Worm (Caenorhabditis elegans) whole organism, late embryonic: Measurements from ENCODE around the gene rcq-5.

Experiments
- ceh-14 ChIP-seq: sonication (generic microtip); optimal IDR thresholded peaks from 2 replicates; lab custom pipeline; 2016; ENCODE audit warnings: missing genotype, missing genetic modification characterization, missing compliant biosample characterization
- dve-1 ChIP-seq: sonication (generic microtip); optimal IDR thresholded peaks from 2 replicates; lab custom pipeline; 2017; ENCODE audit warnings: antibody characterized with exemption, mild to moderate bottlenecking, missing genetic modification characterization, missing compliant biosample characterization
- ets-4 ChIP-seq: sonication (generic microtip); optimal IDR thresholded peaks from 2 replicates; lab custom pipeline; 2016; ENCODE audit warnings: missing genetic modification characterization, missing compliant biosample characterization
- fkh-6 ChIP-seq: sonication (generic microtip); optimal IDR thresholded peaks from 2 replicates; lab custom pipeline; 2016; ENCODE audit warnings: missing genetic modification characterization, missing compliant biosample characterization
- nfya-1 ChIP-seq: sonication (generic microtip); optimal IDR thresholded peaks from 2 replicates; lab custom pipeline; 2017; ENCODE audit warnings: missing genetic modification characterization, mild to moderate bottlenecking, missing compliant biosample characterization, antibody characterized with exemption, moderate library complexity
- pha-4 ChIP-seq: fragments of 150-350 bp; optimal IDR thresholded peaks from 2 replicates; lab custom pipeline; 2018; ENCODE audit warnings: missing biosample characterization, missing genetic modification reagents, missing genetic modification characterization
- pqm-1 ChIP-seq: sonication (generic microtip); optimal IDR thresholded peaks from 2 replicates; lab custom pipeline; 2016; ENCODE audit warnings: missing genetic modification characterization, missing compliant biosample characterization
- sox-4 ChIP-seq: sonication (generic microtip); optimal IDR thresholded peaks from 2 replicates; lab custom pipeline; 2017; ENCODE audit warnings: mild to moderate bottlenecking, missing genetic modification characterization, inconsistent platforms, missing compliant biosample characterization
- unc-42 ChIP-seq: sonication (generic microtip); optimal IDR thresholded peaks from 2 replicates; lab custom pipeline; 2016; ENCODE audit warnings: missing genotype, missing genetic modification characterization, missing compliant biosample characterization

ce11 chrIII:4106611-4107010, 48.8 kb upstream of the rcq-5 start:
- TF ChIP-seq pqm-1 (tag; lab: Kevin White, UChicago) (no peak), unc-42 (tag; lab: Kevin White, UChicago) (no peak), fkh-6 (no peak), nfya-1 (tag; lab: Kevin White, UChicago) (no peak), sox-4 (tag; lab: Kevin White, UChicago) (no peak), dve-1 (tag; lab: Kevin White, UChicago) (no peak), ets-4 (tag; lab: Kevin White, UChicago) (no peak), ceh-14 (tag; lab: Kevin White, UChicago) (no peak), pha-4 (no peak)
